Worm (Caenorhabditis elegans) whole organism, L4 larva: ENCODE measurements around the gene zfp-1.

Experiments used
- F10B5.3 ChIP-seq: sonication (generic microtip); optimal IDR thresholded peaks from 2 replicates; lab custom pipeline; 2016; ENCODE audit warnings: mild to moderate bottlenecking, missing genetic modification characterization, missing compliant biosample characterization
- F26F4.8 ChIP-seq: fragments of 200-800 bp; sonication (Bioruptor generic); conservative IDR thresholded peaks from 2 replicates; pipeline ENCODE4 v1.3.6; 2022; ENCODE audit warnings: missing genetic modification characterization, missing compliant biosample characterization
- F37D6.2 ChIP-seq: sonication (generic microtip); optimal IDR thresholded peaks from 2 replicates; lab custom pipeline; 2016; ENCODE audit warnings: mild to moderate bottlenecking, missing genetic modification characterization, missing compliant biosample characterization
- T20F7.1 ChIP-seq: fragments of 200-800 bp; sonication (Bioruptor generic); optimal IDR thresholded peaks from 2 replicates; lab custom pipeline; 2018; ENCODE audit warnings: mild to moderate bottlenecking, missing genetic modification characterization, missing compliant biosample characterization
- Y105C5A.15 ChIP-seq: fragments of 200-800 bp; sonication (Bioruptor generic); IDR thresholded peaks from 2 replicates; pipeline ENCODE4 v1.3.6; 2022; ENCODE audit warnings: missing genetic modification characterization, missing compliant biosample characterization
- ZK546.5 ChIP-seq, 2 experiments: sonication (generic microtip); optimal IDR thresholded peaks; 2 replicates each; lab custom pipeline; 2017; ENCODE audit warnings: missing biosample characterization in 2 of 2, missing genetic modification characterization in 2 of 2
- aha-1 ChIP-seq: fragments of 150-350 bp; peaks from one replicate; lab custom pipeline; 2014; ENCODE audit warnings: missing biosample characterization, missing genetic modification characterization
- aly-2 ChIP-seq: sonication (generic microtip); optimal IDR thresholded peaks from 2 replicates; lab custom pipeline; 2018; ENCODE audit warnings: missing biosample characterization, missing genetic modification characterization
- arid-1 ChIP-seq: fragments of 200-800 bp; sonication (Bioruptor generic); conservative IDR thresholded peaks from 2 replicates; pipeline ENCODE4 v1.3.6; 2022; ENCODE audit warnings: missing genetic modification reagents, missing genetic modification characterization, missing compliant biosample characterization
- ceh-44 ChIP-seq: fragments of 200-800 bp; sonication (Bioruptor generic); IDR thresholded peaks from 2 replicates; pipeline ENCODE4 v1.3.6; 2022; ENCODE audit warnings: missing genetic modification reagents, missing genetic modification characterization, missing compliant biosample characterization
- ceh-82 ChIP-seq: sonication (generic microtip); optimal IDR thresholded peaks from 2 replicates; lab custom pipeline; 2017; ENCODE audit warnings: missing biosample characterization, missing genetic modification characterization
- ces-1 ChIP-seq: fragments of 150-350 bp; sonication (generic microtip); optimal IDR thresholded peaks from 4 replicates; lab custom pipeline; 2014; ENCODE audit warnings: missing biosample characterization, missing genetic modification reagents, missing genetic modification characterization
- daf-16 ChIP-seq, 3 experiments: sonication (generic microtip); optimal IDR thresholded peaks; 2 replicates each; lab custom pipeline; 2016 to 2017; ENCODE audit warnings: missing genetic modification characterization in 3 of 3, missing genetic modification reagents in 3 of 3, mild to moderate bottlenecking in 2 of 3, missing compliant biosample characterization in 2 of 3, missing biosample characterization in 1 of 3, moderate library complexity in 1 of 3
- dpl-1 ChIP-seq: fragments of 150-350 bp; optimal IDR thresholded peaks from 2 replicates; lab custom pipeline; 2014; ENCODE audit warnings: missing biosample characterization, missing genetic modification reagents, missing genetic modification characterization
- duxl-1 ChIP-seq: sonication (generic microtip); optimal IDR thresholded peaks from 2 replicates; lab custom pipeline; 2016; ENCODE audit warnings: mild to moderate bottlenecking, missing genetic modification characterization, moderate library complexity, missing compliant biosample characterization; ENCODE audit not compliant: poor library complexity
- dve-1 ChIP-seq: sonication (generic microtip); optimal IDR thresholded peaks from 2 replicates; lab custom pipeline; 2017; ENCODE audit warnings: antibody characterized with exemption, mild to moderate bottlenecking, missing genetic modification characterization, missing compliant biosample characterization; ENCODE audit not compliant: insufficient read depth
- egl-27 ChIP-seq: sonication (generic microtip); optimal IDR thresholded peaks from 3 replicates; lab custom pipeline; 2017; ENCODE audit warnings: missing biosample characterization, missing genetic modification reagents, missing genetic modification characterization
- fos-1 ChIP-seq: fragments of 150-350 bp; optimal IDR thresholded peaks from 2 replicates; lab custom pipeline; 2014; ENCODE audit warnings: missing biosample characterization, missing genetic modification characterization
- hif-1 ChIP-seq, 2 experiments: sonication (generic microtip); optimal IDR thresholded peaks; 2 replicates each; lab custom pipeline; 2016 to 2017; ENCODE audit warnings: missing compliant biosample characterization in 2 of 2, missing genetic modification characterization in 2 of 2, missing genetic modification reagents in 2 of 2, missing genotype in 2 of 2, mild to moderate bottlenecking in 1 of 2
- hlh-30 ChIP-seq: sonication (generic microtip); optimal IDR thresholded peaks from 2 replicates; lab custom pipeline; 2017; ENCODE audit warnings: antibody characterized with exemption, mild to moderate bottlenecking, missing genetic modification characterization, missing compliant biosample characterization; ENCODE audit not compliant: insufficient read depth
- hmg-1.1 ChIP-seq: fragments of 200-800 bp; sonication (Bioruptor generic); IDR thresholded peaks from 2 replicates; pipeline ENCODE4 v1.3.6; 2022; ENCODE audit warnings: missing genetic modification reagents, missing genetic modification characterization, missing compliant biosample characterization
- jun-1 ChIP-seq: fragments of 150-350 bp; optimal IDR thresholded peaks from 2 replicates; lab custom pipeline; 2014; ENCODE audit warnings: missing biosample characterization, missing genetic modification reagents, missing genetic modification characterization
- lin-1 ChIP-seq: fragments of 200-800 bp; sonication (Bioruptor generic); IDR thresholded peaks from 2 replicates; pipeline ENCODE4 v1.3.6; 2022; ENCODE audit warnings: missing genetic modification reagents, missing genetic modification characterization, missing compliant biosample characterization
- lin-13 ChIP-seq: fragments of 150-350 bp; optimal IDR thresholded peaks from 2 replicates; lab custom pipeline; 2014; ENCODE audit warnings: missing biosample characterization, missing genetic modification reagents, missing genetic modification characterization
- lin-15B ChIP-seq: fragments of 150-350 bp; sonication (generic microtip); optimal IDR thresholded peaks from 3 replicates; lab custom pipeline; 2014; ENCODE audit warnings: missing biosample characterization, missing genetic modification characterization
- lin-38 ChIP-seq: fragments of 200-800 bp; sonication (Bioruptor generic); IDR thresholded peaks from 2 replicates; pipeline ENCODE4 v1.3.6; 2022; ENCODE audit warnings: missing genetic modification reagents, missing genetic modification characterization, missing compliant biosample characterization
- lir-3 ChIP-seq: sonication (generic microtip); optimal IDR thresholded peaks from 2 replicates; lab custom pipeline; 2016; ENCODE audit warnings: mild to moderate bottlenecking, missing genetic modification characterization, missing compliant biosample characterization
- madf-5 ChIP-seq, 2 experiments: fragments of 200-800 bp; sonication (Bioruptor generic); IDR thresholded peaks; 2 replicates each; pipeline ENCODE4 v1.3.6; 2022; ENCODE audit warnings: missing compliant biosample characterization in 2 of 2, missing genetic modification characterization in 2 of 2
- madf-9 ChIP-seq: fragments of 200-800 bp; sonication (Bioruptor generic); conservative IDR thresholded peaks from 2 replicates; pipeline ENCODE4 v1.3.6; 2022; ENCODE audit warnings: missing genetic modification reagents, missing genetic modification characterization, missing compliant biosample characterization
- mdl-1 ChIP-seq, 2 experiments: fragments of 150-350 bp in 1 of 2; sonication (generic microtip) in 1 of 2; optimal IDR thresholded peaks; 2 replicates each; lab custom pipeline; 2014 to 2017; ENCODE audit warnings: missing biosample characterization in 2 of 2, missing genetic modification characterization in 2 of 2
- mdt-29 ChIP-seq: fragments of 200-800 bp; sonication (Bioruptor generic); IDR thresholded peaks from 2 replicates; pipeline ENCODE4 v1.3.6; 2022; ENCODE audit warnings: missing genetic modification reagents, missing genetic modification characterization, missing compliant biosample characterization
- mxl-3 ChIP-seq: fragments of 200-800 bp; sonication (Bioruptor generic); optimal IDR thresholded peaks from 2 replicates; lab custom pipeline; 2018; ENCODE audit warnings: mild to moderate bottlenecking, missing genetic modification characterization, missing compliant biosample characterization
- nhr-111 ChIP-seq: fragments of 200-800 bp; sonication (Bioruptor generic); optimal IDR thresholded peaks from 2 replicates; lab custom pipeline; 2018; ENCODE audit warnings: mild to moderate bottlenecking, missing genetic modification characterization, missing compliant biosample characterization
- nhr-28 ChIP-seq: fragments of 150-350 bp; optimal IDR thresholded peaks from 2 replicates; lab custom pipeline; 2014; ENCODE audit warnings: missing biosample characterization, missing genetic modification characterization
- nhr-41 ChIP-seq: fragments of 200-800 bp; sonication (Bioruptor generic); IDR thresholded peaks from 2 replicates; pipeline ENCODE4 v1.3.6; 2022; ENCODE audit warnings: missing genetic modification reagents, missing genetic modification characterization, missing compliant biosample characterization
- nhr-42 ChIP-seq: fragments of 200-800 bp; sonication (Bioruptor generic); IDR thresholded peaks from 2 replicates; pipeline ENCODE4 v1.3.6; 2022; ENCODE audit warnings: missing genetic modification characterization, missing compliant biosample characterization
- pha-4 ChIP-seq, 2 experiments: fragments of 150-350 bp in 1 of 2; fragments of 200-800 bp in 1 of 2; sonication (Bioruptor generic) in 1 of 2; IDR thresholded peaks in 1 of 2; optimal IDR thresholded peaks in 1 of 2; 2 replicates each; pipeline versions ENCODE4 v1.3.6 to Lab custom; 2014 to 2022; ENCODE audit warnings: missing genetic modification characterization in 2 of 2, missing genetic modification reagents in 2 of 2, missing biosample characterization in 1 of 2, missing compliant biosample characterization in 1 of 2
- php-3 ChIP-seq: fragments of 200-800 bp; sonication (Bioruptor generic); IDR thresholded peaks from 2 replicates; pipeline ENCODE4 v1.3.6; 2022; ENCODE audit warnings: missing genetic modification reagents, missing genetic modification characterization, missing compliant biosample characterization
- rbr-2 ChIP-seq: sonication (generic microtip); optimal IDR thresholded peaks from 2 replicates; lab custom pipeline; 2016; ENCODE audit warnings: missing genotype, missing genetic modification characterization, missing compliant biosample characterization
- saeg-2 ChIP-seq: fragments of 200-800 bp; sonication (Bioruptor generic); IDR thresholded peaks from 2 replicates; pipeline ENCODE4 v1.3.6; 2022; ENCODE audit warnings: missing genetic modification reagents, missing genetic modification characterization, missing compliant biosample characterization
- skn-1 ChIP-seq: fragments of 150-350 bp; optimal IDR thresholded peaks from 2 replicates; lab custom pipeline; 2014; ENCODE audit warnings: missing biosample characterization, missing genetic modification characterization
- snpc-4 ChIP-seq: fragments of 150-350 bp; optimal IDR thresholded peaks from 2 replicates; lab custom pipeline; 2014; ENCODE audit warnings: missing biosample characterization, missing genetic modification characterization
- tag-97 ChIP-seq: fragments of 200-800 bp; sonication (Bioruptor generic); IDR thresholded peaks from 2 replicates; pipeline ENCODE4 v1.3.6; 2022; ENCODE audit warnings: missing genetic modification characterization, missing compliant biosample characterization
- tra-1 ChIP-seq: fragments of 200-800 bp; sonication (Bioruptor generic); IDR thresholded peaks from 2 replicates; pipeline ENCODE4 v1.3.6; 2022; ENCODE audit warnings: missing genetic modification reagents, missing genetic modification characterization, missing compliant biosample characterization
- unc-39 ChIP-seq: sonication (generic microtip); optimal IDR thresholded peaks from 2 replicates; lab custom pipeline; 2017; ENCODE audit warnings: missing biosample characterization, missing genetic modification characterization
- unc-62 ChIP-seq, 3 experiments: fragments of 150-350 bp in 1 of 3; sonication (generic microtip); optimal IDR thresholded peaks in 2 of 3; peaks in 1 of 3; 1 replicate in 1 of 3; 2 replicates in 2 of 3; lab custom pipeline; 2014 to 2017; ENCODE audit warnings: missing biosample characterization in 3 of 3, missing genetic modification characterization in 3 of 3, missing genetic modification reagents in 3 of 3, missing genotype in 1 of 3
- vab-7 ChIP-seq: fragments of 200-800 bp; sonication (Bioruptor generic); IDR thresholded peaks from 2 replicates; pipeline ENCODE4 v1.3.6; 2022; ENCODE audit warnings: missing genetic modification reagents, missing genetic modification characterization, missing compliant biosample characterization
- zfp-3 ChIP-seq: fragments of 200-800 bp; sonication (Bioruptor generic); conservative IDR thresholded peaks from 2 replicates; pipeline ENCODE4 v1.3.6; 2022; ENCODE audit warnings: missing genetic modification reagents, missing genetic modification characterization, missing compliant biosample characterization
- zip-11 ChIP-seq: fragments of 200-800 bp; sonication (Bioruptor generic); IDR thresholded peaks from 2 replicates; pipeline ENCODE4 v1.3.6; 2022; ENCODE audit warnings: missing genetic modification characterization, missing compliant biosample characterization

zfp-1 gene

ce11 chrIII:8794793-8795192 lies 3.5 kb downstream of the zfp-1 start (continued):
- TF ChIP-seq lin-1 (GFP tag; lab: Robert Waterston, UW), result peak; percentile 49; the same call in 1 of the 2 replicates
- no peak for TF ChIP-seq F26F4.8 (GFP tag; lab: Robert Waterston, UW)
- TF ChIP-seq lir-3 (tag; lab: Kevin White, UChicago), result no peak
- TF ChIP-seq ceh-82 (tag; lab: Kevin White, UChicago), result no peak
- peak; percentile 39 for TF ChIP-seq T20F7.1
- 0 out of 2 replicates have a peak, but pooled peaks have one; percentile 8 for TF ChIP-seq php-3 (GFP tag; lab: Robert Waterston, UW)
- no peak for TF ChIP-seq daf-16 (GFP tag; optimal IDR thresholded peaks at IDR 0.05; lab: Kevin White, UChicago)
- peak; percentile 53 for TF ChIP-seq daf-16 (tag; optimal IDR thresholded peaks at IDR 0.05; lab: Kevin White, UChicago)
- no peak for TF ChIP-seq nhr-111 (GFP tag; lab: Kevin White, UChicago)
- TF ChIP-seq lin-13, result peak; percentile 25
- TF ChIP-seq madf-5 (GFP tag; IDR thresholded peaks at IDR 0.05; lab: Robert Waterston, UW), result no peak
- TF ChIP-seq nhr-41, result 0 out of 2 replicates have a peak, but pooled peaks have one; percentile 49
- peak; percentile 64 for TF ChIP-seq hmg-1.1 (GFP tag; lab: Robert Waterston, UW)
- TF ChIP-seq skn-1 (tag; lab: Kevin White, UChicago), result no peak
- TF ChIP-seq vab-7 (GFP tag; lab: Robert Waterston, UW), result 0 out of 2 replicates have a peak, but pooled peaks have one; percentile 38
- TF ChIP-seq F37D6.2 (tag; lab: Kevin White, UChicago), result no peak
- peak; percentile 79 for TF ChIP-seq hlh-30
- no peak for TF ChIP-seq egl-27 (tag; lab: Kevin White, UChicago)
- TF ChIP-seq unc-62 (GFP tag; optimal IDR thresholded peaks at IDR 0.05 in 1 of 2; lab: Kevin White, UChicago), result peak in 1 of 2 experiments; percentile 99
- TF ChIP-seq unc-62 (tag; optimal IDR thresholded peaks at IDR 0.05; lab: Kevin White, UChicago), result no peak
- peak; percentile 93 for TF ChIP-seq aha-1 (tag; lab: Kevin White, UChicago)
- peak in 1 of 2 experiments; percentile 55 for TF ChIP-seq hif-1 (tag; optimal IDR thresholded peaks at IDR 0.05; lab: Kevin White, UChicago)
- TF ChIP-seq lin-15B (tag; lab: Kevin White, UChicago), result no peak
- TF ChIP-seq lin-38 (GFP tag; lab: Robert Waterston, UW), result peak; percentile 64
- TF ChIP-seq pha-4 (GFP tag; IDR thresholded peaks at IDR 0.05; lab: Robert Waterston, UW), result peak; percentile 58; the same call in 1 of the 2 replicates
- peak; percentile 91 for TF ChIP-seq pha-4 (tag; optimal IDR thresholded peaks at IDR 0.05; lab: Kevin White, UChicago)
- peak; percentile 88 for TF ChIP-seq mxl-3
- TF ChIP-seq zip-11 (GFP tag; lab: Robert Waterston, UW), result no peak
- TF ChIP-seq rbr-2, result peak; percentile 51
- TF ChIP-seq ceh-44 (GFP tag; lab: Robert Waterston, UW), result no peak
- TF ChIP-seq nhr-42 (GFP tag; lab: Robert Waterston, UW), result no peak
- no peak for TF ChIP-seq Y105C5A.15 (GFP tag; lab: Robert Waterston, UW)
- 0 out of 2 replicates have a peak, but pooled peaks have one; percentile 57 for TF ChIP-seq zfp-3
- TF ChIP-seq mdl-1 (tag; optimal IDR thresholded peaks at IDR 0.05; lab: Kevin White, UChicago), result peak; percentile 38 to 80
- no peak for TF ChIP-seq ces-1 (GFP tag; lab: Kevin White, UChicago)
- no peak for TF ChIP-seq tag-97 (GFP tag; lab: Robert Waterston, UW)
- TF ChIP-seq fos-1, result no peak
- peak; percentile 16 for TF ChIP-seq F10B5.3 (tag; lab: Kevin White, UChicago)
- TF ChIP-seq aly-2 (tag; lab: Kevin White, UChicago), result no peak
- no peak for TF ChIP-seq mdt-29 (GFP tag; lab: Robert Waterston, UW)
- TF ChIP-seq saeg-2, result no peak
- no peak for TF ChIP-seq snpc-4 (tag; lab: Kevin White, UChicago)
- TF ChIP-seq dve-1 (tag; lab: Kevin White, UChicago), result peak; percentile 77
- peak; percentile 30 for TF ChIP-seq duxl-1 (tag; lab: Kevin White, UChicago)
- peak; percentile 75; the same call in 1 of the 2 replicates for TF ChIP-seq tra-1 (GFP tag; lab: Robert Waterston, UW)
- peak; percentile 28 for TF ChIP-seq jun-1 (tag; lab: Kevin White, UChicago)
- TF ChIP-seq dpl-1 (GFP tag; lab: Kevin White, UChicago), result peak; percentile 47
- TF ChIP-seq nhr-28 (tag; lab: Kevin White, UChicago), result peak; percentile 99
- peak; percentile 69 for TF ChIP-seq arid-1 (GFP tag; lab: Robert Waterston, UW)
- no peak for TF ChIP-seq unc-39 (tag; lab: Kevin White, UChicago)
- TF ChIP-seq madf-9 (GFP tag; lab: Robert Waterston, UW), result peak; percentile 52; the same call in 1 of the 2 replicates
- TF ChIP-seq ZK546.5 (tag; optimal IDR thresholded peaks at IDR 0.05; lab: Kevin White, UChicago), result no peak
